Worm (Caenorhabditis elegans) whole organism, early embryonic: ENCODE data around the gene M142.8.

Experiments used
- B0310.2 ChIP-seq: sonication (generic microtip); optimal IDR thresholded peaks from 2 replicates; lab custom pipeline; 2016; ENCODE audit warnings: mild to moderate bottlenecking, missing genetic modification characterization, missing compliant biosample characterization
- F13C5.2 ChIP-seq: sonication (generic microtip); optimal IDR thresholded peaks from 2 replicates; lab custom pipeline; 2017; ENCODE audit warnings: mild to moderate bottlenecking, missing genetic modification characterization, inconsistent platforms, missing compliant biosample characterization
- aly-1 ChIP-seq: sonication (generic microtip); optimal IDR thresholded peaks from 2 replicates; lab custom pipeline; 2016; ENCODE audit warnings: missing genetic modification characterization, missing compliant biosample characterization
- ama-1 ChIP-seq: fragments of 150-350 bp; optimal IDR thresholded peaks from 2 replicates; lab custom pipeline; 2014
- ceh-13 ChIP-seq: fragments of 200-800 bp; sonication (Bioruptor generic); optimal IDR thresholded peaks from 2 replicates; lab custom pipeline; 2018; ENCODE audit warnings: mild to moderate bottlenecking, missing genetic modification characterization, missing compliant biosample characterization
- ceh-36 ChIP-seq: sonication (generic microtip); optimal IDR thresholded peaks from 2 replicates; lab custom pipeline; 2016; ENCODE audit warnings: missing genetic modification characterization, inconsistent platforms, missing compliant biosample characterization
- ets-7 ChIP-seq: sonication (generic microtip); optimal IDR thresholded peaks from 2 replicates; lab custom pipeline; 2016; ENCODE audit warnings: missing genotype, missing genetic modification characterization, missing compliant biosample characterization
- flt-1 ChIP-seq: fragments of 200-800 bp; sonication (Bioruptor generic); IDR thresholded peaks from 2 replicates; pipeline ENCODE4 v1.3.6; 2022; ENCODE audit warnings: missing genetic modification characterization, missing compliant biosample characterization
- hmbx-1 ChIP-seq: sonication (generic microtip); optimal IDR thresholded peaks from 2 replicates; lab custom pipeline; 2016; ENCODE audit warnings: mild to moderate bottlenecking, missing genetic modification characterization, missing compliant biosample characterization
- hmg-4 ChIP-seq: fragments of 200-800 bp; sonication (Bioruptor generic); optimal IDR thresholded peaks from 2 replicates; lab custom pipeline; 2018; ENCODE audit warnings: mild to moderate bottlenecking, missing genetic modification characterization, missing compliant biosample characterization
- hnd-1 ChIP-seq: sonication (generic microtip); optimal IDR thresholded peaks from 2 replicates; lab custom pipeline; 2016; ENCODE audit warnings: missing genetic modification characterization, missing compliant biosample characterization
- pes-1 ChIP-seq: fragments of 200-800 bp; sonication (Bioruptor generic); IDR thresholded peaks from 2 replicates; pipeline ENCODE4 v1.3.6; 2022; ENCODE audit warnings: missing genetic modification reagents, missing genetic modification characterization, missing compliant biosample characterization
- scrt-1 ChIP-seq: fragments of 200-800 bp; sonication (Bioruptor generic); IDR thresholded peaks from 2 replicates; pipeline ENCODE4 v1.3.6; 2022; ENCODE audit warnings: missing genetic modification characterization, missing compliant biosample characterization
- sea-1 ChIP-seq: fragments of 200-800 bp; sonication (Bioruptor generic); conservative IDR thresholded peaks from 2 replicates; pipeline ENCODE4 v1.3.6; 2022; ENCODE audit warnings: missing genetic modification characterization, missing compliant biosample characterization
- tbx-11 ChIP-seq: fragments of 200-800 bp; sonication (Bioruptor generic); IDR thresholded peaks from 2 replicates; pipeline ENCODE4 v1.3.6; 2022; ENCODE audit warnings: missing genetic modification characterization, missing compliant biosample characterization
- tbx-37 ChIP-seq: fragments of 200-800 bp; sonication (Bioruptor generic); conservative IDR thresholded peaks from 2 replicates; pipeline ENCODE4 v1.3.6; 2022; ENCODE audit warnings: missing genetic modification reagents, missing genetic modification characterization, missing compliant biosample characterization
- tra-4 ChIP-seq: sonication (generic microtip); optimal IDR thresholded peaks from 2 replicates; lab custom pipeline; 2017; ENCODE audit warnings: missing genetic modification characterization, missing compliant biosample characterization

Gene M142.8

ce11 chrIII:10933331-10933730, at the start of gene M142.8:
TSS of gene M142.8 (plus strand) at chrIII:10933631.
- TF ChIP-seq scrt-1 (GFP tag; lab: Robert Waterston, UW) (no peak), F13C5.2 (tag; lab: Kevin White, UChicago) (no peak), flt-1 (no peak), B0310.2 (tag; lab: Kevin White, UChicago) (no peak), tra-4 (no peak), tbx-37 (GFP tag; lab: Robert Waterston, UW) (no peak), sea-1 (GFP tag; lab: Robert Waterston, UW) (no peak), aly-1 (tag; lab: Kevin White, UChicago) (no peak), tbx-11 (GFP tag; lab: Robert Waterston, UW) (no peak), hmbx-1 (tag; lab: Kevin White, UChicago) (no peak)

- no peak for TF ChIP-seq B0310.2 (tag; lab: Kevin White, UChicago)
- no peak for TF ChIP-seq pes-1 (GFP tag; lab: Robert Waterston, UW)
- TF ChIP-seq hnd-1 (tag; lab: Kevin White, UChicago), result no peak
These were observed 44.6 kb upstream of the M142.8 start for ce11 chrIII:10888824-10889223.

ce11 chrIII:10894220-10894619, 39.2 kb upstream of the M142.8 start, which contains the start of gene fbxb-87:
TSS of gene fbxb-87 (plus strand) at chrIII:10894520.
- TF ChIP-seq tbx-11 (GFP tag; lab: Robert Waterston, UW), result no peak
- TF ChIP-seq pes-1 (GFP tag; lab: Robert Waterston, UW), result no peak
- TF ChIP-seq hmbx-1 (tag; lab: Kevin White, UChicago), result no peak
- no peak for TF ChIP-seq scrt-1 (GFP tag; lab: Robert Waterston, UW)
- no peak for TF ChIP-seq flt-1
- no peak for TF ChIP-seq hnd-1 (tag; lab: Kevin White, UChicago)
- no peak for TF ChIP-seq hmg-4 (GFP tag; lab: Kevin White, UChicago)
- TF ChIP-seq F13C5.2 (tag; lab: Kevin White, UChicago), result no peak
- TF ChIP-seq ets-7, result no peak
- no peak for TF ChIP-seq ceh-13 (GFP tag; lab: Kevin White, UChicago)
- TF ChIP-seq sea-1 (GFP tag; lab: Robert Waterston, UW), result no peak
- no peak for TF ChIP-seq tra-4
- no peak for TF ChIP-seq ama-1 (lab: Kevin White, UChicago)
- no peak for TF ChIP-seq aly-1 (tag; lab: Kevin White, UChicago)
- TF ChIP-seq B0310.2 (tag; lab: Kevin White, UChicago), result no peak
- no peak for TF ChIP-seq tbx-37 (GFP tag; lab: Robert Waterston, UW)
- no peak for TF ChIP-seq ceh-36

ce11 chrIII:10895817-10896413, 37.5 kb upstream of the M142.8 start, which contains the start of gene com-1:
TSS of gene com-1 (plus strand) at chrIII:10896363.
- TF ChIP-seq hmg-4 (GFP tag; lab: Kevin White, UChicago) (no peak), hmbx-1 (tag; lab: Kevin White, UChicago) (no peak), tra-4 (no peak), hnd-1 (tag; lab: Kevin White, UChicago) (no peak), flt-1 (no peak), scrt-1 (GFP tag; lab: Robert Waterston, UW) (no peak), pes-1 (GFP tag; lab: Robert Waterston, UW) (no peak), tbx-37 (GFP tag; lab: Robert Waterston, UW) (no peak), sea-1 (GFP tag; lab: Robert Waterston, UW) (no peak), ceh-13 (GFP tag; lab: Kevin White, UChicago) (no peak), ceh-36 (no peak)

ce11 chrIII:10902341-10902740, 31.1 kb upstream of the M142.8 start, which contains the start of gene unc-119:
TSS of gene unc-119 (plus strand) at chrIII:10902641.
- TF ChIP-seq pes-1 (GFP tag; lab: Robert Waterston, UW), result no peak
- no peak for TF ChIP-seq scrt-1 (GFP tag; lab: Robert Waterston, UW)
- TF ChIP-seq ets-7, result no peak
- TF ChIP-seq aly-1 (tag; lab: Kevin White, UChicago), result no peak
- no peak for TF ChIP-seq B0310.2 (tag; lab: Kevin White, UChicago)
- no peak for TF ChIP-seq ceh-13 (GFP tag; lab: Kevin White, UChicago)
- TF ChIP-seq ceh-36, result no peak
- TF ChIP-seq hnd-1 (tag; lab: Kevin White, UChicago), result no peak
- TF ChIP-seq sea-1 (GFP tag; lab: Robert Waterston, UW), result no peak
- TF ChIP-seq hmg-4 (GFP tag; lab: Kevin White, UChicago), result no peak
- TF ChIP-seq tra-4, result no peak
- no peak for TF ChIP-seq ama-1 (lab: Kevin White, UChicago)
- no peak for TF ChIP-seq hmbx-1 (tag; lab: Kevin White, UChicago)
- TF ChIP-seq tbx-11 (GFP tag; lab: Robert Waterston, UW), result no peak
- no peak for TF ChIP-seq tbx-37 (GFP tag; lab: Robert Waterston, UW)
- TF ChIP-seq flt-1, result no peak

- TF ChIP-seq aly-1 (tag; lab: Kevin White, UChicago) (no peak), ceh-13 (GFP tag; lab: Kevin White, UChicago) (no peak), B0310.2 (tag; lab: Kevin White, UChicago) (no peak), tra-4 (no peak), sea-1 (GFP tag; lab: Robert Waterston, UW) (no peak), pes-1 (GFP tag; lab: Robert Waterston, UW) (no peak), ets-7 (no peak), tbx-11 (GFP tag; lab: Robert Waterston, UW) (no peak), flt-1 (no peak), ama-1 (lab: Kevin White, UChicago) (no peak), ceh-36 (no peak), F13C5.2 (tag; lab: Kevin White, UChicago) (no peak), hmbx-1 (tag; lab: Kevin White, UChicago) (no peak), scrt-1 (GFP tag; lab: Robert Waterston, UW) (no peak), hnd-1 (tag; lab: Kevin White, UChicago) (no peak), hmg-4 (GFP tag; lab: Kevin White, UChicago) (no peak), tbx-37 (GFP tag; lab: Robert Waterston, UW) (no peak)
These were observed 30.3 kb upstream of the M142.8 start for ce11 chrIII:10903009-10903609.
